Worm (Caenorhabditis elegans) whole organism, L4 larva: ENCODE results near the gene dct-12.

Source experiments
- T26A8.4 ChIP-seq: fragments of 200-800 bp; sonication (Bioruptor generic); IDR thresholded peaks from 2 replicates; pipeline ENCODE4 v1.3.6; 2022; ENCODE audit warnings: missing genetic modification characterization, missing compliant biosample characterization
- Y5F2A.4 ChIP-seq: fragments of 200-800 bp; sonication (Bioruptor generic); optimal IDR thresholded peaks from 2 replicates; lab custom pipeline; 2018; ENCODE audit warnings: mild to moderate bottlenecking, missing genetic modification characterization, missing compliant biosample characterization
- ctbp-1 ChIP-seq: fragments of 200-800 bp; sonication (Bioruptor generic); IDR thresholded peaks from 2 replicates; pipeline ENCODE4 v1.3.6; 2022; ENCODE audit warnings: missing genetic modification reagents, missing genetic modification characterization, missing compliant biosample characterization
- madf-9 ChIP-seq: fragments of 200-800 bp; sonication (Bioruptor generic); conservative IDR thresholded peaks from 2 replicates; pipeline ENCODE4 v1.3.6; 2022; ENCODE audit warnings: missing genetic modification reagents, missing genetic modification characterization, missing compliant biosample characterization
- mdl-1 ChIP-seq, 2 experiments: fragments of 150-350 bp in 1 of 2; sonication (generic microtip) in 1 of 2; optimal IDR thresholded peaks; 2 replicates each; lab custom pipeline; 2014 to 2017; ENCODE audit warnings: missing biosample characterization in 2 of 2, missing genetic modification characterization in 2 of 2
- nhr-28 ChIP-seq: fragments of 150-350 bp; optimal IDR thresholded peaks from 2 replicates; lab custom pipeline; 2014; ENCODE audit warnings: missing biosample characterization, missing genetic modification characterization
- snpc-4 ChIP-seq: fragments of 150-350 bp; optimal IDR thresholded peaks from 2 replicates; lab custom pipeline; 2014; ENCODE audit warnings: missing biosample characterization, missing genetic modification characterization
- unc-62 ChIP-seq, 3 experiments: fragments of 150-350 bp in 1 of 3; sonication (generic microtip); optimal IDR thresholded peaks in 2 of 3; peaks in 1 of 3; 1 replicate in 1 of 3; 2 replicates in 2 of 3; lab custom pipeline; 2014 to 2017; ENCODE audit warnings: missing biosample characterization in 3 of 3, missing genetic modification characterization in 3 of 3, missing genetic modification reagents in 3 of 3, missing genotype in 1 of 3
- zfp-2 ChIP-seq: sonication (generic microtip); optimal IDR thresholded peaks from 2 replicates; lab custom pipeline; 2016; ENCODE audit warnings: mild to moderate bottlenecking, missing genetic modification characterization, missing compliant biosample characterization
- zip-2 ChIP-seq: fragments of 150-350 bp; optimal IDR thresholded peaks from 2 replicates; lab custom pipeline; 2014; ENCODE audit warnings: missing biosample characterization, missing genetic modification characterization

DNA sequence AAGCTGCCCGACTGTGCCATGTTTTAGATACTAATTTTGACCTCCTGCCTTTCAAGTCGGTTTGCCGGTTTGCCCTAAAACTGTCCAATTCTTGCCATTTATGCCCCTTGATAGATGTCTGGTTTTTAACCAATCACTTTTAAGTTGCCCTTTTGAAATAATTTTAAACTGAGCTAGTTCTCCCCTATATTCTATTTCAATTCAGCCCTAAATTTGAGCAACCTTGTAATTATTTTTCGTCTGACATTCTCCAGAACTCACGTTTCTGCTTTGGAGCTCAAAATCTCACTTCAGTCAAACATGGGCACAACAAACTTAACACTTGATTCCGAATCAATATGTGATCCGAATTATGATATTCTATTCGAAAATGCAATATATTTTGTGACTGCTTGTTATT lies 41.1 kb upstream of the dct-12 start, which contains the start of gene srg-17:
- TF ChIP-seq unc-62 (GFP tag; optimal IDR thresholded peaks at IDR 0.05 in 1 of 2; lab: Kevin White, UChicago) (no peak), unc-62 (tag; optimal IDR thresholded peaks at IDR 0.05; lab: Kevin White, UChicago) (no peak), ctbp-1 (GFP tag; lab: Robert Waterston, UW) (no peak), zfp-2 (tag; lab: Kevin White, UChicago) (no peak), madf-9 (GFP tag; lab: Robert Waterston, UW) (no peak), nhr-28 (tag; lab: Kevin White, UChicago) (no peak), T26A8.4 (GFP tag; lab: Robert Waterston, UW) (no peak), Y5F2A.4 (GFP tag; lab: Kevin White, UChicago) (no peak), mdl-1 (tag; optimal IDR thresholded peaks at IDR 0.05; lab: Kevin White, UChicago) (no peak), snpc-4 (tag; lab: Kevin White, UChicago) (no peak), zip-2 (tag; lab: Kevin White, UChicago) (no peak)
